Worm (Caenorhabditis elegans): ENCODE data around the gene cld-9.

Gene cld-9

DNA sequence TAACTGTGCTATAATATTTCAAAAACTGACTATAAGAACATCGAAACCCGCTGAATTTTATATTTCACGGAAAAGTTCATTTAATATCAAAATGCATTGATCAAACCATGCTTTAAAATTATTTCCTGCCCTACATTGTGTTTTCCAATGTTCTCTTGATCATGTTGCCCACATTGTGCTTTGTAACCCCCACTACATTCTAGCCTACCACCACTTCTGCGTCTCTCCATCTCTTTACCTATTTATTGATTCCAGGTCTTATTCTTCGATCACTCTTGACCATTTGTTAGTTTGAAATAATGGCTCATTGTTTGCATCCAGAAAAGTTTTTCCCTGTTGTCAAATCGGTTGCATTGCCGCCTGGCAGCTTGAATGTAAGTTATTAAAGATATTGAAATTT lies 30.5 kb upstream of the cld-9 start, which contains the start of gene decr-1.1 (continued):
- no peak for TF ChIP-seq ctbp-1 (GFP tag; IDR thresholded peaks at IDR 0.05)
- no peak for TF ChIP-seq daf-19 (GFP tag; conservative IDR thresholded peaks at IDR 0.05)
- no peak for TF ChIP-seq nhr-25 (tag; optimal IDR thresholded peaks at IDR 0.05; ENCODE audit: borderline replicate concordance, insufficient read depth)

- TF ChIP-seq nhr-6 (tag; optimal IDR thresholded peaks at IDR 0.05), result no peak
- no peak for TF ChIP-seq nhr-28 (tag; optimal IDR thresholded peaks at IDR 0.05)
- TF ChIP-seq fkh-10 (GFP tag; optimal IDR thresholded peaks at IDR 0.05), result no peak
- TF ChIP-seq ceh-44 (GFP tag; IDR thresholded peaks at IDR 0.05), result no peak
- TF ChIP-seq Y105C5A.15 (GFP tag; IDR thresholded peaks at IDR 0.05), result no peak
- no peak for TF ChIP-seq sdz-12 (GFP tag; optimal IDR thresholded peaks at IDR 0.05)
- no peak for TF ChIP-seq lir-3 (tag; optimal IDR thresholded peaks at IDR 0.05)
- TF ChIP-seq madf-5 (GFP tag; IDR thresholded peaks at IDR 0.05), result no peak
- TF ChIP-seq unc-62 (GFP tag; optimal IDR thresholded peaks at IDR 0.05 in 1 of 2), result peak in 1 of 2 experiments; percentile 97
- no peak for TF ChIP-seq unc-62 (tag; optimal IDR thresholded peaks at IDR 0.05)
These were observed 29.2 kb upstream of the cld-9 start for ce11 chrV:13780902-13781301.

ce11 chrV:13777857-13778256 lies 26.2 kb upstream of the cld-9 start, which contains the start of gene F53C11.9:
Gene F53C11.9, plus strand, starts transcription at chrV:13778015.
- no peak for TF ChIP-seq zfp-3 (GFP tag; conservative IDR thresholded peaks at IDR 0.05)
- no peak for TF ChIP-seq F44E2.7 (GFP tag; IDR thresholded peaks at IDR 0.05)
- TF ChIP-seq jun-1 (tag; optimal IDR thresholded peaks at IDR 0.05), result no peak
- TF ChIP-seq daf-16 (GFP tag; optimal IDR thresholded peaks at IDR 0.05), result peak in 1 of 2 experiments; percentile 70
- TF ChIP-seq daf-16 (tag; optimal IDR thresholded peaks at IDR 0.05), result no peak
- TF ChIP-seq madf-9 (GFP tag; conservative IDR thresholded peaks at IDR 0.05), result no peak
- TF ChIP-seq ama-1 (optimal IDR thresholded peaks at IDR 0.05), result no peak
- TF ChIP-seq T20F7.1 (GFP tag; optimal IDR thresholded peaks at IDR 0.05), result no peak
- no peak for TF ChIP-seq snpc-1.2 (GFP tag; IDR thresholded peaks at IDR 0.05)
- no peak for TF ChIP-seq nhr-237 (tag; optimal IDR thresholded peaks at IDR 0.05)
- TF ChIP-seq unc-62 (GFP tag; optimal IDR thresholded peaks at IDR 0.05 in 1 of 2), result peak in 1 of 2 experiments; percentile 85
- TF ChIP-seq unc-62 (tag; optimal IDR thresholded peaks at IDR 0.05), result no peak
- no peak for TF ChIP-seq ztf-11 (tag; optimal IDR thresholded peaks at IDR 0.05)
- no peak for TF ChIP-seq nhr-6 (tag; optimal IDR thresholded peaks at IDR 0.05)
- TF ChIP-seq lir-3 (tag; optimal IDR thresholded peaks at IDR 0.05), result no peak

DNA sequence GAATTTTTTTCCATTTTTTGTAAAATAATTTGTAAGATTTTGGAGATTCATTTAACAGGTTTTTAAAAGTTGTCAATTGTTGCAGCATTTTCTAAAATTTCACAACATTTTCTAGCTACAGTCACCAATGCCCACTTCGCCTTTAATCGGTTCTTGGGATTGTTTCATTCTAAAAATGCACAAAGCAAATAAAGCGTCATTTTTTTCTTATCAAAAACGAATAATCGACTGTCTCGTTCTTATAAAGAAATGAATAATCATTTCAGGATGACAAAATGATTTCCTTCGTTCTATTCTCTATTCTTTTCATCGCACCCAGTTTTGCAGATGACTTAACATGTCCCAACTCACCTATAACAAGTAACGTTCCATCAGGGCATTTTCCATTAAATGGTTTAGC lies 23.8 kb upstream of the cld-9 start, which contains the start of gene F53C11.1:
Gene F53C11.1, plus strand, starts transcription at position 268 of the 400 bp plus-strand sequence.
- TF ChIP-seq gei-8 (GFP tag; optimal IDR thresholded peaks at IDR 0.05) (no peak), aha-1 (tag) (peak; percentile 77), tra-1 (GFP tag; IDR thresholded peaks at IDR 0.05) (no peak), pqm-1 (tag; optimal IDR thresholded peaks at IDR 0.05) (peak; percentile 7), dmd-6 (GFP tag; IDR thresholded peaks at IDR 0.05) (peak; percentile 34; the same call in 1 of the 2 replicates), unc-62 (GFP tag; optimal IDR thresholded peaks at IDR 0.05 in 1 of 2) (peak in 1 of 2 experiments; percentile 19), unc-62 (tag; optimal IDR thresholded peaks at IDR 0.05) (no peak), nhr-28 (tag; optimal IDR thresholded peaks at IDR 0.05) (peak; percentile 19)

- TF ChIP-seq egl-27 (tag; optimal IDR thresholded peaks at IDR 0.05) (no peak), nhr-28 (tag; optimal IDR thresholded peaks at IDR 0.05) (peak; percentile 49), ceh-28 (tag; optimal IDR thresholded peaks at IDR 0.05) (no peak), dve-1 (tag; optimal IDR thresholded peaks at IDR 0.05; ENCODE audit: insufficient read depth) (no peak)
These were observed 19.5 kb upstream of the cld-9 start, which contains the start of gene F20G2.5 for ce11 chrV:13771209-13771608. Gene F20G2.5, plus strand, starts transcription at chrV:13771509.

- TF ChIP-seq nhr-28 (tag; optimal IDR thresholded peaks at IDR 0.05), result peak; percentile 83
- TF ChIP-seq dve-1 (tag; optimal IDR thresholded peaks at IDR 0.05; ENCODE audit: insufficient read depth), result no peak
- peak; percentile 21 for TF ChIP-seq pqm-1 (tag; optimal IDR thresholded peaks at IDR 0.05)
- TF ChIP-seq unc-62 (GFP tag; optimal IDR thresholded peaks at IDR 0.05 in 1 of 2), result peak in 1 of 2 experiments; percentile 20
- TF ChIP-seq unc-62 (tag; optimal IDR thresholded peaks at IDR 0.05), result no peak
- TF ChIP-seq pha-4 (GFP tag; IDR thresholded peaks at IDR 0.05), result no peak
- TF ChIP-seq pha-4 (tag; optimal IDR thresholded peaks at IDR 0.05), result no peak
These were observed 17.3 kb upstream of the cld-9 start, which contains the start of gene nas-24 for ce11 chrV:13768941-13769436. Gene nas-24, plus strand, starts transcription at chrV:13769386.

All from whole organism, L4 larva.